Fruit fly (Drosophila melanogaster) S2 (cell line): ENCODE measurements around the gene Deaf1.

ENCODE experiments used
- CG8478 ChIP-seq: fragments of >200 bp; optimal IDR thresholded peaks from 2 replicates; lab custom pipeline; 2018
- CTCF ChIP-seq, 2 experiments: fragments of >200 bp; optimal IDR thresholded peaks; 2 replicates each; lab custom pipeline; 2018

DNA sequence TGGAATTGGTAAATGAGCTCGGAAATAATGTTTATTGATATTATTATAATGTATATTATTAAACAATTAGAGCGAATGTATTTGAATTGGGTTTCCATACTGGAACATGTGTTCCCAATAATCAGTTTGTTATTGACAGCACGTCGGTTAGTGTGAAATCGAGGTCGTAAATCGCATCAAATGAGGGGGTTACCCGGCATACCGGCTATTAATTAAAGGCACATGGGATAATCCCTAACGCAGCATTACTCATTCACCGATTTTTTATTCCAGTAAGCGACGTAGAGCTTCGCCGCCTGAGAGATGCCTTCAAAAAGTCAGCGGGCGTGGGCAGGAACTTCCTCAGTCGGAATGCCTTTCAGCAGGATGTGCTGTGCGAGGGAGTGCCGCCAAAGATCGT lies 55.5 kb downstream of the Deaf1 start:
- TF ChIP-seq CG8478 (lab: Kevin White, UChicago): no peak
- TF ChIP-seq CTCF (optimal IDR thresholded peaks at IDR 0.05; lab: Kevin White, UChicago): no peak
